Fruit fly (Drosophila melanogaster) whole organism, embryonic: ENCODE measurements around the gene Gr64f.

Experiments
- Ada2b ChIP-seq: fragments of 200-800 bp; sonication (Bioruptor generic); IDR thresholded peaks from 2 replicates; pipeline ENCODE4 v1.3.6; 2022; ENCODE audit warnings: missing biosample characterization, missing genetic modification characterization
- Antp ChIP-seq: fragments of 200-800 bp; sonication (Bioruptor generic); optimal IDR thresholded peaks from 3 replicates; lab custom pipeline; 2016; ENCODE audit warnings: missing biosample characterization, missing genetic modification characterization
- Atf3 ChIP-seq: fragments of 200-800 bp; sonication (Bioruptor generic); optimal IDR thresholded peaks from 3 replicates; lab custom pipeline; 2016; ENCODE audit warnings: missing biosample characterization, missing genetic modification characterization
- Atf6 ChIP-seq: fragments of 200-800 bp; sonication (Bioruptor generic); IDR thresholded peaks from 2 replicates; pipeline ENCODE4 v1.3.6; 2022; ENCODE audit warnings: missing biosample characterization, missing genetic modification characterization
- Blimp-1 ChIP-seq: fragments of 200-800 bp; sonication (Bioruptor generic); optimal IDR thresholded peaks from 3 replicates; lab custom pipeline; 2018; ENCODE audit warnings: missing biosample characterization, missing genetic modification characterization, mild to moderate bottlenecking, moderate library complexity, missing genetic modification reagents
- CG10565 ChIP-seq: fragments of 200-800 bp; sonication (Bioruptor generic); optimal IDR thresholded peaks from 3 replicates; lab custom pipeline; 2016; ENCODE audit warnings: missing biosample characterization, mild to moderate bottlenecking, missing genetic modification characterization
- CG12155 ChIP-seq: fragments of 200-800 bp; sonication (Bioruptor generic); optimal IDR thresholded peaks from 3 replicates; lab custom pipeline; 2016; ENCODE audit warnings: missing biosample characterization, missing genetic modification characterization
- CG13624 ChIP-seq: fragments of 200-800 bp; sonication (Bioruptor generic); optimal IDR thresholded peaks from 2 replicates; lab custom pipeline; 2016; ENCODE audit warnings: missing biosample characterization, missing genetic modification characterization
- CG15073 ChIP-seq: fragments of 200-800 bp; sonication (Bioruptor generic); optimal IDR thresholded peaks from 2 replicates; lab custom pipeline; 2016; ENCODE audit warnings: missing biosample characterization, missing genetic modification characterization
- CG18476 ChIP-seq: fragments of 200-800 bp; sonication (Bioruptor generic); optimal IDR thresholded peaks from 2 replicates; lab custom pipeline; 2016; ENCODE audit warnings: missing biosample characterization, mild to moderate bottlenecking, missing genetic modification characterization
- CG2129 ChIP-seq: fragments of 200-800 bp; sonication (Bioruptor generic); IDR thresholded peaks from 2 replicates; pipeline ENCODE4 v1.3.6; 2022; ENCODE audit warnings: missing biosample characterization, missing genetic modification characterization; ENCODE audit not compliant: partially characterized antibody
- CG31224 ChIP-seq: fragments of 200-800 bp; sonication (Bioruptor generic); IDR thresholded peaks from 2 replicates; pipeline ENCODE4 v1.3.6; 2022; ENCODE audit warnings: missing biosample characterization, missing genetic modification characterization
- CG33213 ChIP-seq: fragments of 200-800 bp; sonication (Bioruptor generic); optimal IDR thresholded peaks from 3 replicates; lab custom pipeline; 2016; ENCODE audit warnings: missing biosample characterization, missing genetic modification characterization
- CG42726 ChIP-seq: fragments of 200-800 bp; sonication (Bioruptor generic); IDR thresholded peaks from 2 replicates; pipeline ENCODE4 v1.3.6; 2022; ENCODE audit warnings: missing biosample characterization, missing genetic modification characterization; ENCODE audit not compliant: partially characterized antibody
- CG4282 ChIP-seq: fragments of 200-800 bp; sonication (Bioruptor generic); optimal IDR thresholded peaks from 2 replicates; lab custom pipeline; 2016; ENCODE audit warnings: missing biosample characterization, missing genetic modification characterization
- CG8388 ChIP-seq: fragments of 200-800 bp; sonication (Bioruptor generic); optimal IDR thresholded peaks from 2 replicates; lab custom pipeline; 2019; ENCODE audit warnings: missing biosample characterization, mild to moderate bottlenecking, missing genetic modification characterization, moderate library complexity
- CG9215 ChIP-seq: fragments of 200-800 bp; sonication (Bioruptor generic); IDR thresholded peaks from 2 replicates; pipeline ENCODE4 v1.3.6; 2022; ENCODE audit warnings: missing biosample characterization, missing genetic modification characterization
- Dip3 ChIP-seq: fragments of 200-800 bp; sonication (Bioruptor generic); optimal IDR thresholded peaks from 3 replicates; lab custom pipeline; 2016; ENCODE audit warnings: missing biosample characterization, missing genetic modification characterization
- Doc2 ChIP-seq: fragments of 200-800 bp; sonication (Bioruptor generic); IDR thresholded peaks from 2 replicates; pipeline ENCODE4 v1.3.6; 2022; ENCODE audit warnings: missing biosample characterization, missing genetic modification characterization
- Drgx ChIP-seq: fragments of 200-800 bp; sonication (Bioruptor generic); IDR thresholded peaks from 2 replicates; pipeline ENCODE4 v1.3.6; 2022; ENCODE audit warnings: missing biosample characterization, missing genetic modification characterization
- GATAe ChIP-seq: fragments of 200-800 bp; sonication (Bioruptor generic); conservative IDR thresholded peaks from 2 replicates; pipeline ENCODE4 v1.3.6; 2022; ENCODE audit warnings: missing biosample characterization, missing genetic modification characterization
- HHEX ChIP-seq: fragments of 200-800 bp; sonication (Bioruptor generic); optimal IDR thresholded peaks from 3 replicates; lab custom pipeline; 2017; ENCODE audit warnings: missing biosample characterization, mild to moderate bottlenecking, missing genetic modification characterization, missing genetic modification reagents
- Kr ChIP-seq: fragments of 200-800 bp; sonication (Bioruptor generic); optimal IDR thresholded peaks from 2 replicates; lab custom pipeline; 2017; ENCODE audit warnings: missing biosample characterization, mild to moderate bottlenecking, missing genetic modification characterization
- Mad ChIP-seq: fragments of 200-800 bp; sonication (Bioruptor generic); optimal IDR thresholded peaks from 2 replicates; lab custom pipeline; 2016; ENCODE audit warnings: missing biosample characterization, missing genetic modification characterization
- Mes4 ChIP-seq: fragments of 200-800 bp; sonication (Bioruptor generic); optimal IDR thresholded peaks from 2 replicates; lab custom pipeline; 2016; ENCODE audit warnings: missing biosample characterization, missing genetic modification characterization
- Nf-YA ChIP-seq: fragments of 200-800 bp; sonication (Bioruptor generic); IDR thresholded peaks from 2 replicates; pipeline ENCODE4 v1.3.6; 2022; ENCODE audit warnings: missing biosample characterization, missing genetic modification characterization
- PHDP ChIP-seq: fragments of 200-800 bp; sonication (Bioruptor generic); optimal IDR thresholded peaks from 3 replicates; lab custom pipeline; 2018; ENCODE audit warnings: missing biosample characterization, mild to moderate bottlenecking, missing genetic modification characterization, moderate library complexity
- Ravus ChIP-seq: fragments of 200-800 bp; sonication (Bioruptor generic); IDR thresholded peaks from 2 replicates; pipeline ENCODE4 v1.3.6; 2022; ENCODE audit warnings: missing biosample characterization, missing genetic modification characterization
- Rx ChIP-seq: fragments of 200-800 bp; sonication (Bioruptor generic); IDR thresholded peaks from 2 replicates; pipeline ENCODE4 v1.3.6; 2022; ENCODE audit warnings: missing biosample characterization, missing genetic modification characterization
- Sry-δ ChIP-seq: fragments of 200-800 bp; sonication (Bioruptor generic); optimal IDR thresholded peaks from 2 replicates; lab custom pipeline; 2016; ENCODE audit warnings: missing biosample characterization, missing genetic modification characterization
- amos ChIP-seq: fragments of 200-800 bp; sonication (Bioruptor generic); IDR thresholded peaks from 2 replicates; pipeline ENCODE4 v1.3.6; 2022; ENCODE audit warnings: missing biosample characterization, missing genetic modification characterization; ENCODE audit not compliant: partially characterized antibody
- bcd ChIP-seq: fragments of 200-800 bp; sonication (Bioruptor generic); optimal IDR thresholded peaks from 2 replicates; lab custom pipeline; 2017; ENCODE audit warnings: missing biosample characterization, mild to moderate bottlenecking, missing genetic modification characterization
- cad ChIP-seq: fragments of >200 bp; optimal IDR thresholded peaks from 2 replicates; lab custom pipeline; 2017; ENCODE audit warnings: missing biosample characterization, missing genetic modification characterization
- emc ChIP-seq: fragments of 200-800 bp; sonication (Bioruptor generic); optimal IDR thresholded peaks from 2 replicates; lab custom pipeline; 2016; ENCODE audit warnings: missing biosample characterization, missing genetic modification characterization
- ems ChIP-seq: fragments of 200-800 bp; sonication (Bioruptor generic); optimal IDR thresholded peaks from 3 replicates; lab custom pipeline; 2016; ENCODE audit warnings: missing biosample characterization, missing genetic modification characterization
- eve ChIP-seq, 2 experiments: fragments of >200 bp; optimal IDR thresholded peaks; 2 replicates each; lab custom pipeline; 2017; ENCODE audit warnings: missing biosample characterization in 2 of 2, missing genetic modification characterization in 2 of 2
- gce ChIP-seq: fragments of 200-800 bp; sonication (Bioruptor generic); IDR thresholded peaks from 3 replicates; pipeline ENCODE4 v1.3.6; 2022; ENCODE audit warnings: missing biosample characterization, missing genetic modification characterization
- grau ChIP-seq: fragments of 200-800 bp; optimal IDR thresholded peaks from 3 replicates; lab custom pipeline; 2019; ENCODE audit warnings: missing biosample characterization, mild to moderate bottlenecking, missing genetic modification characterization, moderate library complexity
- h ChIP-seq: fragments of >200 bp; optimal IDR thresholded peaks from 2 replicates; lab custom pipeline; 2017
- mam ChIP-seq: fragments of 200-800 bp; sonication (Bioruptor generic); optimal IDR thresholded peaks from 3 replicates; lab custom pipeline; 2016; ENCODE audit warnings: missing biosample characterization, missing genetic modification characterization
- nerfin-1 ChIP-seq: fragments of 200-800 bp; sonication (Bioruptor generic); optimal IDR thresholded peaks from 3 replicates; lab custom pipeline; 2019; ENCODE audit warnings: missing biosample characterization, mild to moderate bottlenecking, missing genetic modification characterization, moderate library complexity
- nerfin-2 ChIP-seq: fragments of 200-800 bp; sonication (Bioruptor generic); IDR thresholded peaks from 2 replicates; pipeline ENCODE4 v1.3.6; 2022; ENCODE audit warnings: missing biosample characterization, missing genetic modification characterization; ENCODE audit not compliant: partially characterized antibody
- onecut ChIP-seq: fragments of 200-800 bp; sonication (Bioruptor generic); IDR thresholded peaks from 2 replicates; pipeline ENCODE4 v1.3.6; 2022; ENCODE audit warnings: missing biosample characterization, missing genetic modification characterization
- org-1 ChIP-seq: fragments of 200-800 bp; sonication (Bioruptor generic); optimal IDR thresholded peaks from 2 replicates; lab custom pipeline; 2017; ENCODE audit warnings: missing biosample characterization, missing genetic modification characterization
- pros ChIP-seq: fragments of 200-800 bp; sonication (Bioruptor generic); optimal IDR thresholded peaks from 3 replicates; lab custom pipeline; 2019; ENCODE audit warnings: missing biosample characterization, mild to moderate bottlenecking, missing genetic modification characterization, moderate library complexity
- pzg ChIP-seq: fragments of 200-800 bp; sonication (Bioruptor generic); optimal IDR thresholded peaks from 3 replicates; lab custom pipeline; 2018; ENCODE audit warnings: missing biosample characterization, mild to moderate bottlenecking, missing genetic modification characterization, moderate library complexity
- sqz ChIP-seq: fragments of 200-800 bp; sonication (Bioruptor generic); optimal IDR thresholded peaks from 3 replicates; lab custom pipeline; 2018; ENCODE audit warnings: missing biosample characterization, mild to moderate bottlenecking, missing genetic modification characterization
- sr ChIP-seq: fragments of 200-800 bp; sonication (Bioruptor generic); IDR thresholded peaks from 3 replicates; pipeline ENCODE4 v1.3.6; 2022; ENCODE audit warnings: missing biosample characterization, missing genetic modification characterization
- stc ChIP-seq: fragments of 200-800 bp; sonication (Bioruptor generic); IDR thresholded peaks from 2 replicates; pipeline ENCODE4 v1.3.6; 2022; ENCODE audit warnings: missing biosample characterization, missing genetic modification characterization
- trh ChIP-seq: fragments of 200-800 bp; sonication (Bioruptor generic); optimal IDR thresholded peaks from 2 replicates; lab custom pipeline; 2016; ENCODE audit warnings: missing biosample characterization, missing genetic modification characterization
- twi ChIP-seq: fragments of 200-800 bp; optimal IDR thresholded peaks from 2 replicates; lab custom pipeline; 2019; ENCODE audit warnings: missing biosample characterization, mild to moderate bottlenecking, missing genetic modification characterization, moderate library complexity
- z ChIP-seq: fragments of 200-800 bp; sonication (Bioruptor generic); IDR thresholded peaks from 3 replicates; pipeline ENCODE4 v1.3.6; 2022; ENCODE audit warnings: missing biosample characterization, missing genetic modification characterization

The Gr64f gene

dm6 chr3L:4016754-4017153, 18.8 kb upstream of the Gr64f start (continued):
- TF ChIP-seq PHDP (tag; lab: Kevin White, UChicago) (peak; percentile 48), GATAe (GFP tag; lab: Robert Waterston, UW) (no peak), pzg (GFP tag; lab: Kevin White, UChicago) (no peak), nerfin-1 (peak; percentile 56), CG12155 (GFP tag; lab: Kevin White, UChicago) (peak; percentile 34), amos (GFP tag; lab: Robert Waterston, UW) (no peak), trh (peak; percentile 24), stc (GFP tag; lab: Robert Waterston, UW) (peak; percentile 40; the same call in 1 of the 2 replicates), Rx (GFP tag; lab: Robert Waterston, UW) (peak; percentile 48; the same call in 1 of the 2 replicates), Kr (no peak), Antp (GFP tag; lab: Kevin White, UChicago) (peak; percentile 72), Ravus (GFP tag; lab: Robert Waterston, UW) (no peak), eve (GFP tag; optimal IDR thresholded peaks at IDR 0.05; lab: Kevin White, UChicago) (no peak), ems (GFP tag; lab: Kevin White, UChicago) (peak; percentile 20), CG10565 (GFP tag; lab: Kevin White, UChicago) (no peak), nerfin-2 (no peak), CG15073 (GFP tag; lab: Kevin White, UChicago) (no peak), org-1 (GFP tag; lab: Kevin White, UChicago) (peak; percentile 21), emc (GFP tag; lab: Kevin White, UChicago) (no peak), twi (tag; lab: Kevin White, UChicago) (peak; percentile 54), sr (GFP tag; lab: Robert Waterston, UW) (no peak; the same call in 2 of the 3 replicates), CG2129 (no peak), CG18476 (GFP tag; lab: Kevin White, UChicago) (peak; percentile 24), CG4282 (GFP tag; lab: Kevin White, UChicago) (no peak), CG13624 (GFP tag; lab: Kevin White, UChicago) (no peak), Dip3 (no peak), pros (GFP tag; lab: Kevin White, UChicago) (no peak), CG33213 (GFP tag; lab: Kevin White, UChicago) (peak; percentile 39), CG9215 (GFP tag; lab: Robert Waterston, UW) (no peak), Ada2b (GFP tag; lab: Robert Waterston, UW) (peak; percentile 61), cad (GFP tag; lab: Kevin White, UChicago) (no peak), sqz (GFP tag; lab: Kevin White, UChicago) (peak; percentile 3), mam (GFP tag; lab: Kevin White, UChicago) (peak; percentile 39), Blimp-1 (GFP tag; lab: Kevin White, UChicago) (peak; percentile 68), CG42726 (GFP tag; lab: Robert Waterston, UW) (no peak), gce (GFP tag; lab: Robert Waterston, UW) (no peak), HHEX (GFP tag; lab: Kevin White, UChicago) (peak; percentile 35), CG31224 (0 out of 2 replicates have a peak, but pooled peaks have one; percentile 25), Mes4 (peak; percentile 54), Doc2 (GFP tag; lab: Robert Waterston, UW) (no peak), h (lab: Kevin White, UChicago) (no peak), Atf6 (GFP tag; lab: Robert Waterston, UW) (no peak), Sry-δ (no peak), onecut (GFP tag; lab: Robert Waterston, UW) (peak; percentile 44; the same call in 1 of the 2 replicates), Mad (GFP tag; lab: Kevin White, UChicago) (peak; percentile 24), bcd (GFP tag; lab: Kevin White, UChicago) (peak; percentile 46), z (GFP tag; lab: Robert Waterston, UW) (0 out of 3 replicates have a peak, but pooled peaks have one; percentile 15), CG8388 (GFP tag; lab: Kevin White, UChicago) (peak; percentile 54), Nf-YA (peak; percentile 61), Atf3 (GFP tag; lab: Kevin White, UChicago) (peak; percentile 66), Drgx (peak; percentile 53), grau (tag; lab: Kevin White, UChicago) (peak; percentile 93)
